Fruit fly (Drosophila melanogaster) whole organism, pupa: Measurements from ENCODE around the gene Nin.

ENCODE experiments used
- CG10348 ChIP-seq: fragments of 200-800 bp; sonication (Bioruptor generic); IDR thresholded peaks from 2 replicates; pipeline ENCODE4 v1.3.6; 2022; ENCODE audit warnings: missing biosample characterization, missing genetic modification characterization
- CG12605 ChIP-seq: fragments of 200-800 bp; sonication (Bioruptor generic); IDR thresholded peaks from 2 replicates; pipeline ENCODE4 v1.3.6; 2022; ENCODE audit warnings: missing biosample characterization, missing genetic modification characterization
- CG13204 ChIP-seq: fragments of 200-800 bp; sonication (Bioruptor generic); optimal IDR thresholded peaks from 2 replicates; lab custom pipeline; 2018; ENCODE audit warnings: missing biosample characterization, mild to moderate bottlenecking, missing genetic modification characterization, moderate library complexity
- CG14655 ChIP-seq: fragments of 200-800 bp; sonication (Bioruptor generic); optimal IDR thresholded peaks from 3 replicates; lab custom pipeline; 2017; ENCODE audit warnings: mild to moderate bottlenecking, missing biosample characterization, missing genetic modification reagents, missing genetic modification characterization
- CG15710 ChIP-seq: fragments of 200-800 bp; sonication (Bioruptor generic); optimal IDR thresholded peaks from 2 replicates; lab custom pipeline; 2018; ENCODE audit warnings: missing biosample characterization, mild to moderate bottlenecking, missing genetic modification characterization, moderate library complexity
- CG17806 ChIP-seq: fragments of 200-800 bp; sonication (Bioruptor generic); optimal IDR thresholded peaks from 2 replicates; lab custom pipeline; 2018; ENCODE audit warnings: missing biosample characterization, mild to moderate bottlenecking, missing genetic modification characterization, moderate library complexity
- CG32121 ChIP-seq: fragments of 200-800 bp; sonication (Bioruptor generic); IDR thresholded peaks from 2 replicates; pipeline ENCODE4 v1.3.6; 2022; ENCODE audit warnings: missing biosample characterization, missing genetic modification characterization
- CG34367 ChIP-seq: fragments of 200-800 bp; sonication (Bioruptor generic); optimal IDR thresholded peaks from 2 replicates; lab custom pipeline; 2018; ENCODE audit warnings: missing biosample characterization, mild to moderate bottlenecking, missing genetic modification characterization
- CG4496 ChIP-seq: fragments of 200-800 bp; sonication (Bioruptor generic); IDR thresholded peaks from 3 replicates; pipeline ENCODE4 v1.3.6; 2022; ENCODE audit warnings: missing biosample characterization, missing genetic modification characterization
- CG8159 ChIP-seq: fragments of 200-800 bp; sonication (Bioruptor generic); optimal IDR thresholded peaks from 3 replicates; lab custom pipeline; 2018; ENCODE audit warnings: missing biosample characterization, mild to moderate bottlenecking, missing genetic modification characterization, moderate library complexity
- CG8301 ChIP-seq: fragments of 200-800 bp; sonication (Bioruptor generic); optimal IDR thresholded peaks from 2 replicates; lab custom pipeline; 2018; ENCODE audit warnings: missing biosample characterization, mild to moderate bottlenecking, missing genetic modification characterization
- CG9948 ChIP-seq: fragments of 200-800 bp; sonication (Bioruptor generic); optimal IDR thresholded peaks from 2 replicates; lab custom pipeline; 2018; ENCODE audit warnings: missing biosample characterization, mild to moderate bottlenecking, missing genetic modification characterization, moderate library complexity
- D1 ChIP-seq: fragments of 200-800 bp; sonication (Bioruptor generic); optimal IDR thresholded peaks from 2 replicates; lab custom pipeline; 2018; ENCODE audit warnings: missing biosample characterization, mild to moderate bottlenecking, missing genetic modification characterization, moderate library complexity
- EcR ChIP-seq: fragments of 200-800 bp; sonication (Bioruptor generic); optimal IDR thresholded peaks from 3 replicates; lab custom pipeline; 2019; ENCODE audit warnings: missing biosample characterization, missing genetic modification characterization, mild to moderate bottlenecking, moderate library complexity, missing genetic modification reagents
- Ets98B ChIP-seq: fragments of 200-800 bp; sonication (Bioruptor generic); IDR thresholded peaks from 2 replicates; pipeline ENCODE4 v1.3.6; 2022; ENCODE audit warnings: missing biosample characterization, missing genetic modification characterization
- Pif1A ChIP-seq: fragments of 200-800 bp; sonication (Bioruptor generic); optimal IDR thresholded peaks from 3 replicates; lab custom pipeline; 2016; ENCODE audit warnings: missing biosample characterization, missing genetic modification characterization
- Pif1B ChIP-seq: fragments of 200-800 bp; sonication (Bioruptor generic); optimal IDR thresholded peaks from 3 replicates; lab custom pipeline; 2016; ENCODE audit warnings: missing biosample characterization, missing genetic modification characterization
- Snoo ChIP-seq: fragments of 200-800 bp; sonication (Bioruptor generic); optimal IDR thresholded peaks from 3 replicates; lab custom pipeline; 2017; ENCODE audit warnings: missing biosample characterization, mild to moderate bottlenecking, missing genetic modification characterization, inconsistent platforms
- fd96Ca ChIP-seq: fragments of 200-800 bp; sonication (Bioruptor generic); IDR thresholded peaks from 3 replicates; pipeline ENCODE4 v1.3.6; 2022; ENCODE audit warnings: missing biosample characterization, missing genetic modification characterization
- gl ChIP-seq: fragments of 200-800 bp; sonication (Bioruptor generic); optimal IDR thresholded peaks from 2 replicates; lab custom pipeline; 2018; ENCODE audit warnings: missing biosample characterization, mild to moderate bottlenecking, missing genetic modification characterization
- rn ChIP-seq: fragments of 200-800 bp; sonication (Bioruptor generic); IDR thresholded peaks from 2 replicates; pipeline ENCODE4 v1.3.6; 2022; ENCODE audit warnings: missing biosample characterization, missing genetic modification characterization

Nin gene

DNA sequence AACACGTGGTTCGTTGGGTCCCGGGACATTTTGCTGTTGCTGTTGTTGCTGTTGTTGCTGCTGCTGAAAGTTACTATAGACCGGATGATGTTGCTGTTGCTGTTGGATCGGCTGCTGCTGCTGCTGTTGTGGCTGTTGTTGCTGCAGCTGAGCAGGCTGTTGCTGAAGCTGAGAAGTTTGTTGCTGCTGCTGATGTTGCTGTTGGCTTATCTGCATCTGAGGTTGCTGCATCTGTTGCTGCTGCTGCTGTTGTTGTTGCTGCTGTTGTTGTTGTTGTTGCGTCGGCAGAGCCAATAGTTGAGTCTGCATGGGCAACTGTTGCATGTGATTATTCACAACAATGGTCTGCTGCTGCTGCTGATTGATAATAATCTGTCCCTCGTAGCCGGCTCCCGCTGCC, 42.7 kb upstream of the Nin start:
- no peak for TF ChIP-seq CG34367 (tag; lab: Kevin White, UChicago)

DNA sequence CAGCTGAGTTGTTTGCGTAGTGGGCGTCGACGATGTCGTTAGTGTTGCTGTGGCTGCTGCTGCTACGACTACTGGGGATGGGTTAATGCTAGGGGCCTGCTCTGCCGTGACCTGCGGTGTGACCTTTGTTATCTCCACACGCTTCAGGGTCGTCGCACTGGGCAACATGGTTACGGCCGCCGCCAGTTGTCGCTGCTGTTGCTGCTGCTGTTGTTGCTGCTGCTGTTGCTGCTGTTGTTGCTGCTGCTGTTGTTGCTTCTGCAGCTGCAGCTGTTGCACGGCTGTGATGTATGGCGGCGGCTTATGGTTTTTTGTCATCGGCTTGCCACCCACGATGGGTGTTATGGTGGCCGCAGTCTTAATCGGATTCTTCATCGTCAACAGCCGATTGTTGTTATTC, 41.7 kb upstream of the Nin start:
- TF ChIP-seq CG8159 (tag; lab: Kevin White, UChicago), result no peak
- TF ChIP-seq Snoo (tag; lab: Kevin White, UChicago), result no peak
- TF ChIP-seq Pif1A (GFP tag; lab: Kevin White, UChicago), result no peak
- TF ChIP-seq D1 (tag; lab: Kevin White, UChicago), result no peak
- no peak for TF ChIP-seq CG34367 (tag; lab: Kevin White, UChicago)
- no peak for TF ChIP-seq CG17806 (tag; lab: Kevin White, UChicago)
- TF ChIP-seq rn (GFP tag; lab: Robert Waterston, UW), result no peak
- TF ChIP-seq CG12605 (GFP tag; lab: Robert Waterston, UW), result no peak
- TF ChIP-seq CG4496 (GFP tag; lab: Robert Waterston, UW), result no peak
- TF ChIP-seq CG10348, result no peak
- no peak for TF ChIP-seq Ets98B (GFP tag; lab: Robert Waterston, UW)
- TF ChIP-seq Pif1B, result no peak
- TF ChIP-seq CG14655 (GFP tag; lab: Kevin White, UChicago), result no peak
- no peak for TF ChIP-seq CG15710
- no peak for TF ChIP-seq CG32121 (GFP tag; lab: Robert Waterston, UW)
- no peak for TF ChIP-seq CG9948 (tag; lab: Kevin White, UChicago)

DNA sequence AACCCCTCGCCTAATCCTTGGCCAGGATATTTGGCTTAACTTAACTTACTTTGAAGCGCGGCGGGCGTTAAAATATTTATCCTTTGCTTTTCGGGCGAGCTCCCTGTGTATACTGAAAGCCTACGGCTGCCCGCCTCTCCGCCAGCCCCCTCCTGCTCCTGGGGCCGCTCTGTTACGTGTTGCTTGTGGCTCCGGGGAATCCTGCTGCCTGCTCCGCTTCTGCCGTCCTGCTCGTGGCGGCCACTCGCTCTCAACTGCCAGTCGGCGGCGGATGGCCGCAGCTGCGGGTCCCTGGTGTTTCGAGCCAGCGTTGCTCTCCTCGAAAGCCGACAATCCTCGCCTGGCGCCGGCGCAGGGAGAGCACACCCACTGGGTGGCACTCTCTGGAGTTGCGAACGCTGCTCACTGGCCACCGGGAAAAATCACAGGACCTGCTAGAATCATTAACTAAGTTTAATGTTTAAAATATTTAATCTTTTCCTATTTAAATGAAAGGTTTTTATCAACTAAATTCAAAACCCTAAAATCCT, 36.3 kb upstream of the Nin start, which contains the start of gene CG14024:
Gene CG14024, minus strand, starts transcription at position 266 of the 530 bp plus-strand sequence.
- TF ChIP-seq CG12605 (GFP tag; lab: Robert Waterston, UW), result 0 out of 2 replicates have a peak, but pooled peaks have one; percentile 20
- no peak for TF ChIP-seq gl
- no peak for TF ChIP-seq rn (GFP tag; lab: Robert Waterston, UW)
- no peak for TF ChIP-seq EcR (GFP tag; lab: Kevin White, UChicago)

DNA sequence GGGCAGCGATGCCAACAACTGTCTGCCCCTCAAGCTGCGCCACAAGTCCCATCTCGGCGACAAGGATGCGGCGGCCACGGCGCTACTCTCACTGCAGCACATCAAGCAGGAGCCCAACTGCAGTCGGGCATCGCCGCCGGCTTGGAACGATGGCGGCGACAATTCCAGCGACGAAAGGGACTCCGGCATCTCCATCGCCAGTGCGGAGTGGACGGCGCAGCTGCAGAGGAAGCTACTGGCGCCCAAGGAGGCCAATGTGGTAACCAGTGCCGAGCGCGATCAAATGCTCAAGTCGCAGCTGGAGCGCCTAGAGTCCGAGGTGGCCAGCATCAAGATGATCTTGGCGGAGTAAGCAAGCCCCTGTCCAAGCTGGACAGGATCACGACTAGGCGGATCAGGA, 31.0 kb upstream of the Nin start:
- no peak for TF ChIP-seq Pif1B
- TF ChIP-seq CG15710, result no peak
- TF ChIP-seq fd96Ca (GFP tag; lab: Robert Waterston, UW), result no peak
- no peak for TF ChIP-seq CG14655 (GFP tag; lab: Kevin White, UChicago)
- TF ChIP-seq CG8301 (tag; lab: Kevin White, UChicago), result no peak
- no peak for TF ChIP-seq D1 (tag; lab: Kevin White, UChicago)
- no peak for TF ChIP-seq gl
- TF ChIP-seq Snoo (tag; lab: Kevin White, UChicago), result no peak
- no peak for TF ChIP-seq CG9948 (tag; lab: Kevin White, UChicago)

DNA sequence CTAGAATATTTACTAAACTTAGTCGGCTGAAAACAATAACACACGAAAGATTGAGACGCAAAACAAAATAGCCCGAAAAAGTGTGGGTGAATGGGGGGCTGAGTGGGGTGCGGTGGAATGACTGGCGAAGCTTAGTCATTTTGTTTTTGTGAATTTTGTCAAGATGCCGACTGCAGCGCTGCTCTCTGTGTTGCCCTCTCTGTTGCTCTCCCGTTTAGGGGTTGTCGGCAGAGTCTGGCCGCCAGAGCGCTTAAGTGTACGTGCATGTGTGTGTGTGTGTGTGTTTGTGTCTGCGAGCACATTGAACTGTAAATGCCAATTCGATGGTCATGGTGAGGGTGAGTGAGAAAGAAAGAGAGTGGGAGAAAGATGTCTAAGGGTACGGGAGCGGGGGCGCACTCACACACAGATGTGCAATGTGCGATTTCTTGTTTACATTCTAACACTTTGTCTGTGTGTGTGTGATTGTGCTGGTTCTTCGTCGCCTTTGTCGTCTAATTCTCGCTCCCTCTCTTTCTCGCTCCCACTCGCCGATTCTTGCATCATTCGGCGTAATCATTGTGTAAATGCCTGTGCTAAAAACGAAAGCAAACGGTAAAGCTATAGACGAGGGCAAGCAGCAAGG, 28.1 kb upstream of the Nin start:
- no peak for TF ChIP-seq Pif1B
- TF ChIP-seq CG8301 (tag; lab: Kevin White, UChicago), result peak; percentile 12
- no peak for TF ChIP-seq rn (GFP tag; lab: Robert Waterston, UW)
- TF ChIP-seq CG34367 (tag; lab: Kevin White, UChicago), result no peak
- TF ChIP-seq CG13204 (GFP tag; lab: Kevin White, UChicago), result peak; percentile 63
- TF ChIP-seq CG9948 (tag; lab: Kevin White, UChicago), result no peak
- TF ChIP-seq CG14655 (GFP tag; lab: Kevin White, UChicago), result no peak
- TF ChIP-seq fd96Ca (GFP tag; lab: Robert Waterston, UW), result peak; percentile 57; the same call in 2 of the 3 replicates
- no peak for TF ChIP-seq CG10348
- TF ChIP-seq CG12605 (GFP tag; lab: Robert Waterston, UW), result no peak
- no peak for TF ChIP-seq CG17806 (tag; lab: Kevin White, UChicago)
- TF ChIP-seq Snoo (tag; lab: Kevin White, UChicago), result peak; percentile 16
- TF ChIP-seq CG32121 (GFP tag; lab: Robert Waterston, UW), result peak; percentile 68
- no peak for TF ChIP-seq Pif1A (GFP tag; lab: Kevin White, UChicago)
- TF ChIP-seq Ets98B (GFP tag; lab: Robert Waterston, UW), result 0 out of 2 replicates have a peak, but pooled peaks have one; percentile 31
- no peak for TF ChIP-seq CG8159 (tag; lab: Kevin White, UChicago)
- TF ChIP-seq EcR (GFP tag; lab: Kevin White, UChicago), result peak; percentile 97
- no peak for TF ChIP-seq CG15710
- TF ChIP-seq D1 (tag; lab: Kevin White, UChicago), result no peak
- peak; percentile 66 for TF ChIP-seq CG4496 (GFP tag; lab: Robert Waterston, UW)
- TF ChIP-seq gl, result no peak
- TF ChIP-seq, all 21 proteins: peak for 8

DNA sequence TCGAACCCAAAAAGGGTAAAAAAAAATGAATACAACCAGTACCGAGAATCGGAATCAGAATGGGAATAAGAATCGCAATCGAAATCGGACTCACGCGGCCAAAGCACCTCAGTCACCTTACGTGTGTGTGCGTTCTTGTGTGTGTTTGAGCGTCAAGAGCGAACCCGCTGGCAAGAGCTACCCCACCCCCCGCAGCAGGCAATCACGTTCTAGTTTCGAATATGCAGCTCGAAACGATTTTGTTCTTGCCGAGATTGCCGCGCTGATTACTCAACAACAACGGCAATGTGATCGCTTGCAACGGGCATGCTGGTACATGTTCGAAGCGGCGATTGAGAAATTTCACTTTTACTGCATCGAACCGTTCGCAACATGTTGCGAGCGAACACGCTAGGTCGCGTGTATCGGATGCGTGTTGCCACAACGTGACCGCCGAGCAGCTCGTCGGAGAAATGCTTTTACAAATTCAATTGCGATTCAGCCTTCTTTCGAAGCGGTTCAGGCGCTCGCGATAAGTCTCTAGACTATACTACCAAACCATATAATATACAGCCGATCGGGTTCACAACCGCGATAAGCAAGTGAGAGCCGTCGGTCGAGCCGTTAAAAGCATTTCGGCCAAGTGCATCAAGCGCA, 27.0 kb upstream of the Nin start:
- TF ChIP-seq Pif1A (GFP tag; lab: Kevin White, UChicago) (no peak), CG14655 (GFP tag; lab: Kevin White, UChicago) (no peak), Snoo (tag; lab: Kevin White, UChicago) (peak; percentile 35), CG15710 (no peak), Pif1B (peak; percentile 15), CG12605 (GFP tag; lab: Robert Waterston, UW) (peak; percentile 29; the same call in 1 of the 2 replicates), fd96Ca (GFP tag; lab: Robert Waterston, UW) (peak; percentile 40; the same call in 1 of the 3 replicates), CG32121 (GFP tag; lab: Robert Waterston, UW) (no peak), CG8159 (tag; lab: Kevin White, UChicago) (no peak), Ets98B (GFP tag; lab: Robert Waterston, UW) (peak; percentile 8; the same call in 1 of the 2 replicates), D1 (tag; lab: Kevin White, UChicago) (no peak), CG34367 (tag; lab: Kevin White, UChicago) (peak; percentile 4), CG8301 (tag; lab: Kevin White, UChicago) (no peak), EcR (GFP tag; lab: Kevin White, UChicago) (peak; percentile 96), CG13204 (GFP tag; lab: Kevin White, UChicago) (peak; percentile 96), gl (no peak), CG4496 (GFP tag; lab: Robert Waterston, UW) (no peak; the same call in 1 of the 3 replicates), CG17806 (tag; lab: Kevin White, UChicago) (no peak), CG10348 (no peak), rn (GFP tag; lab: Robert Waterston, UW) (no peak), CG9948 (tag; lab: Kevin White, UChicago) (no peak)
- TF ChIP-seq, all 21 proteins: peak for 8
